Worm (Caenorhabditis elegans): Measurements from ENCODE around the gene ZK632.4.

Gene ZK632.4

DNA sequence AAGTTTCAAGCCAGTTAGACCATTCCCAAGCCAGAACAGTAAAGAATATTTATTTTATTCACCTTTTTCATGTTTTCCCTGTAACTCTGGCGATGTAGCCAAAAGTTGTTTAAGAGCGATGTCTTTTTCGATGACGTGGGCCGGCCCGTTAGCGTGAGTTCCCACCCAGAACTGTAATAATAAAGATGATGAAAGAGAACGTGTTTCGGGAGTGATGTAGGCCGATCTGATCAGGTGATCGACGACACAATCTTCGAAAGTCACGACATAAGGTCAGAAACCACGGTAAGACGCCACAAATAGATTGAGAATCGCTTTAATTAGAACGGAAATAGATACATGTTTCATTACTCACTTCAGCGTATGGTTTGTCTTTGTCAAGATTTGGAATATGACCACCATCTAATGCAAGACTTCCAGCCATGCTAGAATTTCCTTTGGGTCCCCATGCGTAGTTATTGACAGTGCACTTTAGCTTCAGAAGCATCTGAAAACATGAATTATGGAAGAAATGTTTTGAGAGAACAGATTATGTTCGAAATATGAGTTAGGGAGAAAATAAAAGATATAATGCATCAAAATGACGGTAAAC lies at the start of gene ZK632.4:
TSS of gene ZK632.4 (minus strand) at position 487 of the 592 bp plus-strand sequence.
- no peak for TF ChIP-seq F52B5.7 (tag; optimal IDR thresholded peaks at IDR 0.05)
- TF ChIP-seq cebp-1 (GFP tag; IDR thresholded peaks at IDR 0.05) = no peak
- TF ChIP-seq cebp-1 (tag; optimal IDR thresholded peaks at IDR 0.05) = peak; percentile 41
- TF ChIP-seq nhr-27 (tag; optimal IDR thresholded peaks at IDR 0.05) = no peak

DNA sequence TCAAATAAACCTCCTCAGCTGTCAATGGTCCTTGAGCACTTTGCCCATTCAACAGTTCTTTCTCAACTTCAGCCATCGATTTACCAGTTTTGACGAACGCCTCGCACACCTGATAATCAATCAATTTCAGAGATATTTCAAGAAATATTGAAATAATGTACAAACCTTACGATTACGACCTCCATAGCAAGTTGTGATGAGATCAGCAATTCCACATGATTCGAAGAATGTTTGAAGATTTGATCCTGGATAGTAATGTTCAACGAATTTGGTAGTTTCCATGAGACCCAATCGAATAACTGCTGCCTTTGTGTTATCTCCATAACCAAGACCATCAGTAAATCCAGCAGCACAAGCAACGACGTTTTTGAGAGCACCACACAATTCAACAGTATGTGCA lies 47.7 kb upstream of the ZK632.4 start:
- TF ChIP-seq attf-3 (GFP tag; conservative IDR thresholded peaks at IDR 0.05) = no peak
- no peak for TF ChIP-seq B0035.1 (tag; optimal IDR thresholded peaks at IDR 0.05)
- TF ChIP-seq snpc-1.3 (tag; optimal IDR thresholded peaks at IDR 0.05; ENCODE audit: insufficient read depth) = no peak
- TF ChIP-seq ztf-6 (GFP tag; IDR thresholded peaks at IDR 0.05) = no peak
- no peak for TF ChIP-seq sdz-38 (tag; optimal IDR thresholded peaks at IDR 0.05)
- no peak for TF ChIP-seq B0261.1 (tag; optimal IDR thresholded peaks at IDR 0.05)
- no peak for TF ChIP-seq F10E7.11 (tag; optimal IDR thresholded peaks at IDR 0.05)
- TF ChIP-seq let-607 (tag; optimal IDR thresholded peaks at IDR 0.05) = no peak
- TF ChIP-seq him-1 (tag; optimal IDR thresholded peaks at IDR 0.05) = no peak
- TF ChIP-seq snpc-4 (GFP tag; optimal IDR thresholded peaks at IDR 0.05) = no peak
- no peak for TF ChIP-seq snpc-4 (tag; optimal IDR thresholded peaks at IDR 0.05)
- no peak for TF ChIP-seq Y79H2A.3 (GFP tag; conservative IDR thresholded peaks at IDR 0.05)

DNA sequence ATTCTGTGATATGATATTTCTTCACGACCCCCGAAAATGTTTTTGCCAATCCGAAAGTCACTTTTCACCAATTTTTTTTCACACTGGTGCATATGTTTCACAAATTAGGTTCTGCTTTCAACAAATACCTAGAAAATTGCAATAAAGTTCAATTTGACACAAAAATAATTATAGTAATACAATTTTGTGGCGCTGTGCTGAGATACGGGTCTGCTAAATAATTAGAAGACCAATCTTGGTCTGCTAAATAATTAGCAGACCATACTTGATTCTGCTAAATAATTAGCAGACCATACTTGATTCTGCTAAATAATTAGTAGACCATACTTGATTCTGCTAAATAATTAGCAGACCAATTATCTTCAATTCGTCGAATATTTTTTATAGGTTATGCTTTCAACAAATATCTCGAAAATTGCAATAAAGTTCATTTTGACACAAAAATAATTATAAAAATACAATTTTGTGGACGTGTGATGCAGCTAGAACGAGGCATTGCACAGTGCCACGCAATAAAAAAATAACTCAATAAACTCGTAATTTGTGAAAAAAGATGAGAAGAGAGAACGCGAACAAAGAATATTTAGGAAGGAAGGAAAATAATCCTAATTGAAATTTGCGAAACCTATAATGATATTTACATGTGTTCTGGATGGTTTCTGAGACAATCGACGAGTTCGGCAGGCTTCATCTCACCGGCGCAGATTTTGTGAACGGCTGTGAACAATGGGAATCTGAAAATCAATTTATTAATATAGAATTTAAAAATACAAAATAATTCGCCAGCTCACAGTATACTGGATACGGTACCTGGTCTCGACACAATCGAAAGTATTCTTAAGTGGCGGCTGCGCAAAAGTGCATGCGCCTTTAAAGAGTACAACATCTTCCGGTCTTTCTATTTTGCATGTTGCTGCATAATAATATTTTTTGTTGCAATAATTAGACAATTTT lies 46.7 kb upstream of the ZK632.4 start:
- TF ChIP-seq attf-3 (GFP tag; conservative IDR thresholded peaks at IDR 0.05) (no peak), Y95B8A.8 (GFP tag; IDR thresholded peaks at IDR 0.05) (no peak), tbx-9 (tag; optimal IDR thresholded peaks at IDR 0.05; ENCODE audit: borderline replicate concordance) (no peak), xnd-1 (tag; optimal IDR thresholded peaks at IDR 0.05) (no peak), somi-1 (GFP tag; optimal IDR thresholded peaks at IDR 0.05) (peak; percentile 2), pbrm-1 (GFP tag; IDR thresholded peaks at IDR 0.05) (peak; percentile 25; the same call in 1 of the 2 replicates), Y53G8AR.9 (GFP tag; conservative IDR thresholded peaks at IDR 0.05) (0 out of 2 replicates have a peak, but pooled peaks have one; percentile 51), repo-1 (tag; optimal IDR thresholded peaks at IDR 0.05) (peak; percentile 77), nhr-27 (tag; optimal IDR thresholded peaks at IDR 0.05) (no peak), him-1 (tag; optimal IDR thresholded peaks at IDR 0.05) (peak; percentile 98), efl-1 (GFP tag; optimal IDR thresholded peaks at IDR 0.05) (no peak), B0336.3 (GFP tag; IDR thresholded peaks at IDR 0.05) (peak; percentile 63; the same call in 1 of the 2 replicates), lin-35 (GFP tag; optimal IDR thresholded peaks at IDR 0.05) (peak in 1 of 3 experiments; percentile 2), Y56A3A.18 (GFP tag; IDR thresholded peaks at IDR 0.05) (peak; percentile 72; the same call in 1 of the 2 replicates), lin-54 (GFP tag; optimal IDR thresholded peaks at IDR 0.05) (no peak)

DNA sequence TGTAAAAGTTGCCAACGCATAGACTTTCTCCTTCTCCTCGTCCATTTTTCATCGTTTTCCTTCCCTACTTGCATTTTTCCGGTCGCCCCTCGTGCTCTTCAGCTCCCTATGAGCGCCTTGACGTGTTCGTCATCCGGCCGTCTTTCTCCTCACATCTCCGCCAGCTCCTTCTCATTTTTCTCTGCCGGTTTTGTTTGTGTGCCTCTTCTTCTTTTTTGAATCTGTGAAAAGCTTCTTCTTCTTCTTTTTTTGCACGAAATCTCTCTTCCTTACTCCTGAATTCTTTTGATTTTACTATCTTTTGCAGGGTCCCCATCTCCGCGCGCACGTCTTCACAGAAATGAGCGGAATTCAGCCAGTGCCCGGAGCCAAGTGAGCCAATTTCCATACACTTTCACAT lies 44.3 kb upstream of the ZK632.4 start, which contains the start of gene K11H3.3:
TSS of gene K11H3.3 (plus strand) at position 308 of the 400 bp plus-strand sequence.
- TF ChIP-seq F49E8.2 (tag; optimal IDR thresholded peaks at IDR 0.05; ENCODE audit: insufficient read depth) (no peak), dox-1 (GFP tag; IDR thresholded peaks at IDR 0.05) (0 out of 2 replicates have a peak, but pooled peaks have one; percentile 5), F39B2.1 (GFP tag; IDR thresholded peaks at IDR 0.05) (no peak), ama-1 (optimal IDR thresholded peaks at IDR 0.05) (no peak), ama-1 (GFP tag; optimal IDR thresholded peaks at IDR 0.05) (no peak)

All from whole organism, young adult.